Worm (Caenorhabditis elegans): ENCODE data around the gene mom-2.

Gene mom-2

DNA sequence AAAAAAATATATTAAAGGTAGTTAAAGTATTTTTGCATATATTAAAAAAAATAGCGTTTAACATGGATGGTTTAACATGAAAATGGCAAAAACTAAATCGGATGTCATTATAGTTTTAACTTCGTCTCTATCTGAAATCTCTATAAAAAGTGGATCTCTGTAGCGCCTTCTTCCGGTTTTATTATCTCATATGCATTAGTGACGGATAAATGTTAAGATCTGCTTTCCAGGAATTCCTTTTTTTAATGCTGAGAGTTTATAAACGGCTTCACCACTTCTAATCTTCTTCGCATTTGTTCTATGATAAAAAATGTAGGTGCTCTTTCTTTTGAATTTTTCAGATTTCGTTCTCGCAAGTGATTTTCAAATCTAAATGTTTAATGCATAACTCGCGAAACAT lies 13.4 kb upstream of the mom-2 start:
- no peak for TF ChIP-seq bed-3 (GFP tag; optimal IDR thresholded peaks at IDR 0.05)
- no peak for TF ChIP-seq mab-5 (tag; optimal IDR thresholded peaks at IDR 0.05)
- no peak for TF ChIP-seq pha-4 (tag; optimal IDR thresholded peaks at IDR 0.05)
- TF ChIP-seq mep-1 (tag; optimal IDR thresholded peaks at IDR 0.05): no peak
- TF ChIP-seq nhr-237 (tag; optimal IDR thresholded peaks at IDR 0.05): no peak
- TF ChIP-seq drap-1 (GFP tag; optimal IDR thresholded peaks at IDR 0.05): no peak
- no peak for TF ChIP-seq nhr-2 (tag; optimal IDR thresholded peaks at IDR 0.05)
- no peak for TF ChIP-seq cnd-1 (tag; optimal IDR thresholded peaks at IDR 0.05)
- TF ChIP-seq lin-32 (GFP tag; optimal IDR thresholded peaks at IDR 0.05): no peak
- no peak for TF ChIP-seq blmp-1 (tag; optimal IDR thresholded peaks at IDR 0.05)
- TF ChIP-seq hlh-1 (tag; optimal IDR thresholded peaks at IDR 0.05): no peak
- no peak for TF ChIP-seq lsy-2 (tag; optimal IDR thresholded peaks at IDR 0.05)
- no peak for TF ChIP-seq sem-2 (GFP tag; optimal IDR thresholded peaks at IDR 0.05)
- TF ChIP-seq zip-8 (tag; optimal IDR thresholded peaks at IDR 0.05): no peak
- TF ChIP-seq elt-1 (tag; optimal IDR thresholded peaks at IDR 0.05; ENCODE audit: borderline replicate concordance, insufficient read depth): no peak

DNA sequence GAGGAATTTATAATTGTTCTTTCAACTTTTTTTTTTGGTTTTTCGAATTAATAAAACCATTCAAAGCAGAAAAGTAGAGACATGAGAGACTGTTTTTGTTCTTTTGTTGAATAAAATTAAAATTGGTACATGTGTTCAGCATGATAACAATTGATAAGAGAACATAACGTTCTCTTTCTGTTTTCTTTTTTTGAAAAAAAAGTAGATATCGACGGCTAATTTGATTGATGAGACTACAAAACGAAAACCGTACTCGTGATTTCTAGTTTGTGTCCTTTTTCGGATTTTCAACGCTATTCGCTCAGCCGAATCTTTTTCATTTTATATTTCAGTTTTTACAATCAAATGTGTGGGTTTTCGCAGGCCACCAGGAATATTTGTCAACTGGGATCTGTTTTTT lies 10.4 kb upstream of the mom-2 start, which contains the start of gene C08D8.1:
Gene C08D8.1 (plus strand): TSS at position 324 of the 400 bp plus-strand sequence.
- TF ChIP-seq ceh-83 (GFP tag; optimal IDR thresholded peaks at IDR 0.05) (no peak), lin-32 (GFP tag; optimal IDR thresholded peaks at IDR 0.05) (no peak), unc-39 (tag; optimal IDR thresholded peaks at IDR 0.05) (no peak), lin-13 (tag; optimal IDR thresholded peaks at IDR 0.05) (no peak), mls-2 (tag; optimal IDR thresholded peaks at IDR 0.05) (no peak), mep-1 (tag; optimal IDR thresholded peaks at IDR 0.05) (no peak), hlh-1 (tag; optimal IDR thresholded peaks at IDR 0.05) (no peak)

DNA sequence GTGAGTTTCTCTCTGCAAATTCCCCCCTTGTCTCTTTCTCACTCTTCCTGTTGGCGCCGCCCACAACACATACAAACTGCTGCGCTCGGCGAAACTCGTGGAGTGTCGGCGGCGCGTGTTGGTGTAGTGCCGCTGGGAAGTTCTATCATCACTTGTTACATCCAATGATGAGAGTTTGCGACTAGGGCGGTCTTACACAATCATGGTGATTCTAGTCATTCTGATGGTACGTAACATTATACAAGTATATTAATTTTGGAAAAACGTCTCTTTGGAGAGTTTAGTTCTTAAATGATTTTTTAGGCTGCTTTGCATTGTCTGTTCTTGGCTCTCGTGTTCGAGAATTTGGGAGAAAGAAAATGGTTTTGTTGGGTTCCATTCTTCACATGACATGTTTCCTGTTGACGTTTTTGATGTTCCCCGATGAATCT lies 6.8 kb upstream of the mom-2 start:
- TF ChIP-seq mep-1 (tag; optimal IDR thresholded peaks at IDR 0.05) (peak; percentile 29), zip-8 (tag; optimal IDR thresholded peaks at IDR 0.05) (no peak), M03D4.4 (tag; optimal IDR thresholded peaks at IDR 0.05) (peak; percentile 22), hlh-1 (tag; optimal IDR thresholded peaks at IDR 0.05) (peak; percentile 9), unc-62 (GFP tag; optimal IDR thresholded peaks at IDR 0.05) (peak; percentile 35), ces-1 (GFP tag; optimal IDR thresholded peaks at IDR 0.05) (peak; percentile 19), lin-32 (GFP tag; optimal IDR thresholded peaks at IDR 0.05) (no peak), sptf-1 (tag; optimal IDR thresholded peaks at IDR 0.05) (peak; percentile 26), nhr-12 (tag; optimal IDR thresholded peaks at IDR 0.05) (no peak), tbx-8 (GFP tag; optimal IDR thresholded peaks at IDR 0.05) (no peak), blmp-1 (tag; optimal IDR thresholded peaks at IDR 0.05) (no peak), unc-120 (tag; optimal IDR thresholded peaks at IDR 0.05; ENCODE audit: poor library complexity, severe bottlenecking) (peak; percentile 23), drap-1 (GFP tag; optimal IDR thresholded peaks at IDR 0.05) (peak; percentile 19), elt-3 (tag; optimal IDR thresholded peaks at IDR 0.05) (no peak), sem-2 (GFP tag; optimal IDR thresholded peaks at IDR 0.05) (no peak), lin-13 (tag; optimal IDR thresholded peaks at IDR 0.05) (no peak), mab-5 (tag; optimal IDR thresholded peaks at IDR 0.05) (no peak), ceh-83 (GFP tag; optimal IDR thresholded peaks at IDR 0.05) (no peak), nhr-76 (tag; optimal IDR thresholded peaks at IDR 0.05) (no peak), elt-1 (tag; optimal IDR thresholded peaks at IDR 0.05; ENCODE audit: borderline replicate concordance, insufficient read depth) (no peak), ztf-11 (tag; optimal IDR thresholded peaks at IDR 0.05) (no peak), ham-2 (GFP tag; optimal IDR thresholded peaks at IDR 0.05) (no peak), unc-39 (tag; optimal IDR thresholded peaks at IDR 0.05) (no peak), bed-3 (GFP tag; optimal IDR thresholded peaks at IDR 0.05) (no peak), pha-4 (tag; optimal IDR thresholded peaks at IDR 0.05) (peak; percentile 40)

DNA sequence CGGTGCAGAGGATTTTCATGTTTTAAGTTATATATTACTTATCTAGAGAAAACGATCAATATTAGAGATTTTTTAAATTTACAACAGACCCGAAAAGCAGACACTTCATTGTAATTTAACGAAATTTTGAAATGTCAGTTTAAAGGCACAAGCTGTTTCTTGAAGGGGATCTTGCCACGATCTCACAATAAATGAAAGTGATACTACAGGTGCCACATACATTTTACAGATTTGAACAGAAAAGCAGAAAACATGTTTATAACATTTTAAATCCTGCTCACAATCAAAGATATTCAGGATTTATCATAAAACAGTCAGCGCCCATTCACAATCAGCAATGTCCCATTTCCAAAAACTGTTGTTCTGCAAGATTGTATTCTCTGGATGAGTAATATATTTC lies 5.8 kb upstream of the mom-2 start:
- TF ChIP-seq pha-4 (tag; optimal IDR thresholded peaks at IDR 0.05) (no peak), tbx-8 (GFP tag; optimal IDR thresholded peaks at IDR 0.05) (no peak), zip-8 (tag; optimal IDR thresholded peaks at IDR 0.05) (no peak), hlh-1 (tag; optimal IDR thresholded peaks at IDR 0.05) (no peak), blmp-1 (tag; optimal IDR thresholded peaks at IDR 0.05) (no peak), ces-1 (GFP tag; optimal IDR thresholded peaks at IDR 0.05) (no peak)

DNA sequence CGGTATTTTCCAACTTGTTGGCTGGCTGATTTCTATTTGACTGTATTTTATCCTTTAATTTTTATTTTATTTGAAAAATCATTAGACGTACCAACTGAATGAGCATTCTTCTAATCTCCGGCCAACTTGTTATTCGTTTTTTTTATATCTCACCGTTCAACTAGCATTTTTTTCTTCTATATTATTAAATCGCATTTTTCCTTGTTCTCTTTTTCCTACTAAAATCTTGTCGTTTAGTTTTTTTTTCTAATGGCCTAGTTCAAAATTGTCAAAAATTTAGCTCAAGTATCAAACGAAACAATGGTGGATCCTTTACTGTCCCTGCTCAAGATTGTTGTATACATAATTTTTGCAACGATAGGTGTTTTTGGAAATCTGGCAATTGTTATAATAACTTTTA lies 4.4 kb upstream of the mom-2 start, which contains the start of gene srsx-22:
Gene srsx-22 (plus strand): TSS at position 301 of the 400 bp plus-strand sequence.
- TF ChIP-seq sem-2 (GFP tag; optimal IDR thresholded peaks at IDR 0.05): no peak
- TF ChIP-seq ces-1 (GFP tag; optimal IDR thresholded peaks at IDR 0.05): no peak
- no peak for TF ChIP-seq nhr-237 (tag; optimal IDR thresholded peaks at IDR 0.05)
- TF ChIP-seq ham-2 (GFP tag; optimal IDR thresholded peaks at IDR 0.05): no peak
- TF ChIP-seq nhr-76 (tag; optimal IDR thresholded peaks at IDR 0.05): no peak
- TF ChIP-seq drap-1 (GFP tag; optimal IDR thresholded peaks at IDR 0.05): no peak
- TF ChIP-seq mep-1 (tag; optimal IDR thresholded peaks at IDR 0.05): no peak
- TF ChIP-seq cnd-1 (tag; optimal IDR thresholded peaks at IDR 0.05): no peak
- no peak for TF ChIP-seq ztf-11 (tag; optimal IDR thresholded peaks at IDR 0.05)
- TF ChIP-seq unc-39 (tag; optimal IDR thresholded peaks at IDR 0.05): no peak
- no peak for TF ChIP-seq mls-2 (tag; optimal IDR thresholded peaks at IDR 0.05)
- TF ChIP-seq mab-5 (tag; optimal IDR thresholded peaks at IDR 0.05): no peak
- TF ChIP-seq zip-8 (tag; optimal IDR thresholded peaks at IDR 0.05): no peak
- no peak for TF ChIP-seq pha-4 (tag; optimal IDR thresholded peaks at IDR 0.05)
- TF ChIP-seq elt-1 (tag; optimal IDR thresholded peaks at IDR 0.05; ENCODE audit: borderline replicate concordance, insufficient read depth): no peak
- no peak for TF ChIP-seq bed-3 (GFP tag; optimal IDR thresholded peaks at IDR 0.05)
